Fruit fly (Drosophila melanogaster) Kc167 (cell line): ENCODE results near the gene ringer.

Source experiments
- Myc ChIP-seq: fragments of >200 bp; optimal IDR thresholded peaks from 2 replicates; lab custom pipeline; 2017; ENCODE audit warnings: missing external identifiers
- Sin3A ChIP-seq: fragments of >200 bp; optimal IDR thresholded peaks from 2 replicates; lab custom pipeline; 2018; ENCODE audit warnings: missing external identifiers
- h ChIP-seq: fragments of >200 bp; optimal IDR thresholded peaks from 3 replicates; lab custom pipeline; 2018; ENCODE audit warnings: missing external identifiers
- insv ChIP-seq: fragments of >200 bp; optimal IDR thresholded peaks from 3 replicates; lab custom pipeline; 2018; ENCODE audit warnings: missing external identifiers
- psq ChIP-seq: fragments of >200 bp; optimal IDR thresholded peaks from 2 replicates; lab custom pipeline; 2017; ENCODE audit warnings: missing external identifiers
- ttk ChIP-seq: sonication (Bioruptor generic); optimal IDR thresholded peaks from 2 replicates; lab custom pipeline; 2017; ENCODE audit warnings: missing external identifiers

The ringer gene

dm6 chr3L:16339873-16340272 lies 19.4 kb downstream of the ringer start:
- TF ChIP-seq Myc (no peak), h (no peak), Sin3A (lab: Kevin White, UChicago) (no peak), insv (lab: Kevin White, UChicago) (no peak), psq (lab: Kevin White, UChicago) (no peak), ttk (lab: Kevin White, UChicago) (no peak)

- no peak for TF ChIP-seq Myc
- no peak for TF ChIP-seq h
- no peak for TF ChIP-seq Sin3A (lab: Kevin White, UChicago)
- no peak for TF ChIP-seq psq (lab: Kevin White, UChicago)
- no peak for TF ChIP-seq insv (lab: Kevin White, UChicago)
- TF ChIP-seq ttk (lab: Kevin White, UChicago), result no peak
Measured at dm6 chr3L:16339463-16339862, 19.8 kb downstream of the ringer start.

dm6 chr3L:16338703-16339102 lies 20.5 kb downstream of the ringer start, which contains the start of gene CG4998:
Gene CG4998 (plus strand): TSS chr3L:16339003.
- TF ChIP-seq ttk (lab: Kevin White, UChicago) (no peak), Sin3A (lab: Kevin White, UChicago) (no peak), insv (lab: Kevin White, UChicago) (no peak), h (no peak), Myc (no peak), psq (lab: Kevin White, UChicago) (no peak)

dm6 chr3L:16337739-16338138 lies 21.5 kb downstream of the ringer start:
- TF ChIP-seq insv (lab: Kevin White, UChicago), result no peak

- TF ChIP-seq ttk (lab: Kevin White, UChicago), result no peak
Measured at dm6 chr3L:16334876-16335275, 24.4 kb downstream of the ringer start.

- TF ChIP-seq Myc, result no peak
- no peak for TF ChIP-seq insv (lab: Kevin White, UChicago)
- no peak for TF ChIP-seq Sin3A (lab: Kevin White, UChicago)
- TF ChIP-seq h, result no peak
- no peak for TF ChIP-seq psq (lab: Kevin White, UChicago)
- no peak for TF ChIP-seq ttk (lab: Kevin White, UChicago)
Measured at dm6 chr3L:16333013-16333412, 26.2 kb downstream of the ringer start, which contains the start of gene CG13056. Gene CG13056 (plus strand): TSS chr3L:16333313.

dm6 chr3L:16331633-16332032 lies 27.6 kb downstream of the ringer start, which contains the start of gene retinin:
Gene retinin (plus strand): TSS chr3L:16331933.
- no peak for TF ChIP-seq h
- no peak for TF ChIP-seq ttk (lab: Kevin White, UChicago)
- TF ChIP-seq Myc, result no peak
- no peak for TF ChIP-seq Sin3A (lab: Kevin White, UChicago)
- TF ChIP-seq psq (lab: Kevin White, UChicago), result no peak
- TF ChIP-seq insv (lab: Kevin White, UChicago), result no peak

dm6 chr3L:16330740-16331139 lies 28.5 kb downstream of the ringer start, which contains the start of gene CG33060:
Gene CG33060 (plus strand): TSS chr3L:16331040.
- no peak for TF ChIP-seq ttk (lab: Kevin White, UChicago)
- no peak for TF ChIP-seq h
- TF ChIP-seq Sin3A (lab: Kevin White, UChicago), result no peak
- no peak for TF ChIP-seq psq (lab: Kevin White, UChicago)
- no peak for TF ChIP-seq Myc
- TF ChIP-seq insv (lab: Kevin White, UChicago), result no peak

dm6 chr3L:16329495-16329894 lies 29.7 kb downstream of the ringer start, which contains the start of gene CG33061:
Gene CG33061 (plus strand): TSS chr3L:16329795.
- TF ChIP-seq Sin3A (lab: Kevin White, UChicago) (no peak), h (no peak), insv (lab: Kevin White, UChicago) (no peak), Myc (no peak), ttk (lab: Kevin White, UChicago) (no peak), psq (lab: Kevin White, UChicago) (no peak)

dm6 chr3L:16328207-16328891 lies 30.9 kb downstream of the ringer start, which contains the start of gene CG13058:
Gene CG13058 (plus strand): TSS chr3L:16328841.
- TF ChIP-seq psq (lab: Kevin White, UChicago), result no peak
- TF ChIP-seq ttk (lab: Kevin White, UChicago), result no peak
- TF ChIP-seq Sin3A (lab: Kevin White, UChicago), result no peak

dm6 chr3L:16327776-16328175 lies 31.5 kb downstream of the ringer start, which contains the start of gene CG13038:
Gene CG13038 (minus strand): TSS chr3L:16327893.
- TF ChIP-seq insv (lab: Kevin White, UChicago) (no peak), Sin3A (lab: Kevin White, UChicago) (no peak), psq (lab: Kevin White, UChicago) (no peak), ttk (lab: Kevin White, UChicago) (no peak), Myc (no peak), h (no peak)

- no peak for TF ChIP-seq insv (lab: Kevin White, UChicago)
- TF ChIP-seq Myc, result no peak
- no peak for TF ChIP-seq h
- no peak for TF ChIP-seq ttk (lab: Kevin White, UChicago)
- TF ChIP-seq psq (lab: Kevin White, UChicago), result no peak
- no peak for TF ChIP-seq Sin3A (lab: Kevin White, UChicago)
Measured at dm6 chr3L:16326657-16327056, 32.6 kb downstream of the ringer start, which contains the start of the genes CG13040 and CG13039. Gene CG13040 (minus strand): TSS chr3L:16326757. Gene CG13039 (minus strand): TSS chr3L:16326762.

- TF ChIP-seq Sin3A (lab: Kevin White, UChicago), result no peak
- TF ChIP-seq h, result no peak
- no peak for TF ChIP-seq Myc
- no peak for TF ChIP-seq psq (lab: Kevin White, UChicago)
- no peak for TF ChIP-seq insv (lab: Kevin White, UChicago)
- TF ChIP-seq ttk (lab: Kevin White, UChicago), result no peak
Measured at dm6 chr3L:16323372-16323771, 35.9 kb downstream of the ringer start, which contains the start of gene CG13059. Gene CG13059 (plus strand): TSS chr3L:16323672.
